Fruit fly (Drosophila melanogaster) whole organism, wandering third instar larva: ENCODE measurements around the gene Srrm1.

Source experiments
- HLH106 ChIP-seq: fragments of 200-800 bp; optimal IDR thresholded peaks from 3 replicates; lab custom pipeline; 2019; ENCODE audit warnings: missing biosample characterization, mild to moderate bottlenecking, missing genetic modification characterization, moderate library complexity
- lola ChIP-seq: fragments of >200 bp; optimal IDR thresholded peaks from 2 replicates; lab custom pipeline; 2017; ENCODE audit warnings: missing biosample characterization, missing genetic modification characterization

DNA sequence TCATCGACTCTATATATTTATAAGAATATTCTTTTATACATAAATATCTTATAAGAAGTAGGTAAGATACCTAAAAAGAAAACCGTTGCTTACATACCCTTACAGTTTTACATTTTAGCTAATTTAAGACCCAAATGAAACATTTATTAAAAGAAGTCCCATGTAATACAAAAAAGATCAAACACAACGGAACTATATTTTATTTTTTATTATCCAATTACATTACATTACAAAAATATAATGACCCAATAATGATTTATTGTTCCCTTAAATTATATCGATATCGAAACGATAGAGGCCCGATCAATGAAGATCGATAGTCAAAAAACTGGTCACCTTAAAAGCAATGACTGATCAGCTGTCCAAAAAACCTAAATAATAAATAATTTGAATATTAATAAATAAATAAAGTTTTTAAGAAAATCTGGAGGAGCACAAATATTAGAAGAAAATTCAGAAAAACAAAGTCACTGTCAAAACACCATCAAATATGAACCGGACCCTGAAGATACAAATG is 28.6 kb upstream of the Srrm1 start:
- no peak for TF ChIP-seq HLH106 (tag; lab: Kevin White, UChicago)
- no peak for TF ChIP-seq lola (GFP tag; lab: Kevin White, UChicago)
